Fruit fly (Drosophila melanogaster): ENCODE measurements around the gene Brf.

Brf gene

dm6 chr3R:17379051-17379450 lies 12.1 kb downstream of the Brf start:
- no peak for TF ChIP-seq disco-r (GFP tag; optimal IDR thresholded peaks at IDR 0.05)
- peak; percentile 4 for TF ChIP-seq CG2678 (tag; optimal IDR thresholded peaks at IDR 0.05)
- TF ChIP-seq CG3995 (GFP tag; optimal IDR thresholded peaks at IDR 0.05) = peak; percentile 90
- TF ChIP-seq HmgD (GFP tag; optimal IDR thresholded peaks at IDR 0.05) = no peak
- TF ChIP-seq Hr51 (GFP tag; optimal IDR thresholded peaks at IDR 0.05) = no peak
- peak; percentile 46; the same call in 2 of the 3 replicates for TF ChIP-seq dysf (GFP tag; IDR thresholded peaks at IDR 0.05)
- no peak for TF ChIP-seq CG8290 (GFP tag; optimal IDR thresholded peaks at IDR 0.05)
- TF ChIP-seq CG8290 (tag; optimal IDR thresholded peaks at IDR 0.05) = no peak
- TF ChIP-seq CG14860 (GFP tag; IDR thresholded peaks at IDR 0.05; ENCODE audit: partially characterized antibody) = no peak
- TF ChIP-seq CG7839 (tag; optimal IDR thresholded peaks at IDR 0.05) = peak; percentile 35
- TF ChIP-seq CG14441 (GFP tag; IDR thresholded peaks at IDR 0.05) = peak; percentile 23; the same call in 1 of the 2 replicates
- TF ChIP-seq cad (GFP tag; optimal IDR thresholded peaks at IDR 0.05) = no peak
- peak; percentile 10 for TF ChIP-seq fd96Cb (tag; optimal IDR thresholded peaks at IDR 0.05)
- TF ChIP-seq dmrt99B (tag; optimal IDR thresholded peaks at IDR 0.05) = peak; percentile 37
- TF ChIP-seq slbo (GFP tag; IDR thresholded peaks at IDR 0.05) = peak; percentile 37; the same call in 1 of the 2 replicates
- 0 out of 3 replicates have a peak, but pooled peaks have one; percentile 5 for TF ChIP-seq CG11560 (tag; IDR thresholded peaks at IDR 0.05)
- TF ChIP-seq sisA (GFP tag; IDR thresholded peaks at IDR 0.05) = 0 out of 2 replicates have a peak, but pooled peaks have one; percentile 5
- 0 out of 2 replicates have a peak, but pooled peaks have one; percentile 32 for TF ChIP-seq ttk (GFP tag; IDR thresholded peaks at IDR 0.05)
- peak; percentile 47; the same call in 1 of the 3 replicates for TF ChIP-seq tgo (GFP tag; IDR thresholded peaks at IDR 0.05)
- TF ChIP-seq HLH54F (GFP tag; optimal IDR thresholded peaks at IDR 0.05) = no peak
- peak; percentile 0 for TF ChIP-seq Blimp-1 (GFP tag; optimal IDR thresholded peaks at IDR 0.05)
- no peak for TF ChIP-seq tap (tag; optimal IDR thresholded peaks at IDR 0.05)
- TF ChIP-seq tin (GFP tag; optimal IDR thresholded peaks at IDR 0.05) = peak; percentile 6
- TF ChIP-seq CG31441 (GFP tag; IDR thresholded peaks at IDR 0.05) = peak; percentile 34; the same call in 1 of the 2 replicates
- peak; percentile 51 for TF ChIP-seq esg (GFP tag; conservative IDR thresholded peaks at IDR 0.05)
- no peak for TF ChIP-seq dimm (GFP tag; IDR thresholded peaks at IDR 0.05)
- TF ChIP-seq vfl (GFP tag; optimal IDR thresholded peaks at IDR 0.05) = no peak
- TF ChIP-seq gem (tag; optimal IDR thresholded peaks at IDR 0.05) = peak; percentile 45
- 0 out of 2 replicates have a peak, but pooled peaks have one; percentile 31 for TF ChIP-seq Ptx1 (GFP tag; IDR thresholded peaks at IDR 0.05)
- peak; percentile 22; the same call in 1 of the 3 replicates for TF ChIP-seq sr (GFP tag; IDR thresholded peaks at IDR 0.05)
- TF ChIP-seq CG1024 (GFP tag; IDR thresholded peaks at IDR 0.05) = peak; percentile 19; the same call in 1 of the 2 replicates
- no peak for TF ChIP-seq CG10274 (GFP tag; optimal IDR thresholded peaks at IDR 0.05)
- no peak for TF ChIP-seq CG16863 (GFP tag; optimal IDR thresholded peaks at IDR 0.05)
- TF ChIP-seq CG8359 (GFP tag; optimal IDR thresholded peaks at IDR 0.05; ENCODE audit: borderline replicate concordance) = no peak
- TF ChIP-seq nmo (GFP tag; optimal IDR thresholded peaks at IDR 0.05) = peak; percentile 23
- TF ChIP-seq hb (GFP tag; IDR thresholded peaks at IDR 0.05; ENCODE audit: partially characterized antibody) = no peak
- peak; percentile 43; the same call in 1 of the 3 replicates for TF ChIP-seq CG17361 (GFP tag; IDR thresholded peaks at IDR 0.05)
- TF ChIP-seq ssp (GFP tag; IDR thresholded peaks at IDR 0.05) = 0 out of 2 replicates have a peak, but pooled peaks have one; percentile 21
- peak; percentile 44; the same call in 1 of the 3 replicates for TF ChIP-seq row (GFP tag; IDR thresholded peaks at IDR 0.05)
- peak; percentile 36 for TF ChIP-seq CG6689 (GFP tag; IDR thresholded peaks at IDR 0.05)
- TF ChIP-seq NFAT (GFP tag; IDR thresholded peaks at IDR 0.05) = no peak
- TF ChIP-seq al (GFP tag; IDR thresholded peaks at IDR 0.05) = 0 out of 2 replicates have a peak, but pooled peaks have one; percentile 6
- peak; percentile 45 for TF ChIP-seq Xrp1 (GFP tag; IDR thresholded peaks at IDR 0.05)
- 0 out of 2 replicates have a peak, but pooled peaks have one; percentile 19 for TF ChIP-seq ro (GFP tag; IDR thresholded peaks at IDR 0.05)
- TF ChIP-seq Oli (tag; optimal IDR thresholded peaks at IDR 0.05) = peak; percentile 22
- TF ChIP-seq Ada2b (GFP tag; IDR thresholded peaks at IDR 0.05) = peak; percentile 17; the same call in 1 of the 2 replicates
- peak; percentile 32 for TF ChIP-seq CG30403 (GFP tag; optimal IDR thresholded peaks at IDR 0.05)
- TF ChIP-seq phol (tag; optimal IDR thresholded peaks at IDR 0.05) = peak; percentile 26
- peak; percentile 48 for TF ChIP-seq CG11504 (tag; optimal IDR thresholded peaks at IDR 0.05)
- TF ChIP-seq unpg (GFP tag; optimal IDR thresholded peaks at IDR 0.05) = peak; percentile 12
